Fruit fly (Drosophila melanogaster) whole organism, wandering third instar larva: ENCODE data around the gene CG9801.

Experiments
- Abd-B ChIP-seq: fragments of >200 bp; optimal IDR thresholded peaks from 2 replicates; lab custom pipeline; 2017; ENCODE audit warnings: missing biosample characterization, missing genetic modification characterization
- CG32264 ChIP-seq: fragments of 200-800 bp; sonication (Bioruptor generic); optimal IDR thresholded peaks from 2 replicates; lab custom pipeline; 2016; ENCODE audit warnings: missing biosample characterization, missing genetic modification characterization
- CG9705 ChIP-seq: fragments of 200-800 bp; sonication (Bioruptor generic); optimal IDR thresholded peaks from 2 replicates; lab custom pipeline; 2018; ENCODE audit warnings: missing biosample characterization, mild to moderate bottlenecking, missing genetic modification characterization
- CrebA ChIP-seq: fragments of 200-800 bp; sonication (Bioruptor generic); optimal IDR thresholded peaks from 2 replicates; lab custom pipeline; 2016; ENCODE audit warnings: missing biosample characterization, mild to moderate bottlenecking, missing genetic modification characterization, borderline replicate concordance
- Dfd ChIP-seq: fragments of >200 bp; optimal IDR thresholded peaks from 2 replicates; lab custom pipeline; 2017; ENCODE audit warnings: missing biosample characterization, missing genetic modification characterization
- Dif ChIP-seq: fragments of 200-275, 200-300 bp; sonication (Bioruptor generic); optimal IDR thresholded peaks from 2 replicates; lab custom pipeline; 2018; ENCODE audit warnings: missing biosample characterization, missing genetic modification characterization; ENCODE audit not compliant: partially characterized antibody
- GATAd ChIP-seq: sonication (Bioruptor generic); optimal IDR thresholded peaks from 2 replicates; lab custom pipeline; 2016; ENCODE audit warnings: missing biosample characterization, missing genetic modification characterization
- HLH106 ChIP-seq: fragments of 200-800 bp; optimal IDR thresholded peaks from 3 replicates; lab custom pipeline; 2019; ENCODE audit warnings: missing biosample characterization, mild to moderate bottlenecking, missing genetic modification characterization, moderate library complexity
- Hnf4 ChIP-seq: fragments of 200-800 bp; sonication (Bioruptor generic); optimal IDR thresholded peaks from 2 replicates; lab custom pipeline; 2016; ENCODE audit warnings: missing biosample characterization, mild to moderate bottlenecking, missing genetic modification characterization
- Hr78 ChIP-seq: fragments of >200 bp; optimal IDR thresholded peaks from 2 replicates; lab custom pipeline; 2017; ENCODE audit warnings: missing biosample characterization, missing genetic modification characterization
- Hr83 ChIP-seq: fragments of 200-300 bp; sonication (Bioruptor generic); optimal IDR thresholded peaks from 2 replicates; lab custom pipeline; 2016; ENCODE audit warnings: missing biosample characterization, mild to moderate bottlenecking, missing genetic modification characterization, moderate library complexity; ENCODE audit not compliant: poor library complexity, severe bottlenecking
- Jra ChIP-seq: sonication (Bioruptor generic); optimal IDR thresholded peaks from 2 replicates; lab custom pipeline; 2016; ENCODE audit warnings: missing biosample characterization, missing genetic modification characterization
- Mio ChIP-seq: sonication (Bioruptor generic); optimal IDR thresholded peaks from 2 replicates; lab custom pipeline; 2016; ENCODE audit warnings: missing biosample characterization, missing genetic modification characterization
- Myc ChIP-seq: fragments of >200 bp; optimal IDR thresholded peaks from 2 replicates; lab custom pipeline; 2017
- N ChIP-seq: fragments of >200 bp; optimal IDR thresholded peaks from 2 replicates; lab custom pipeline; 2018; ENCODE audit warnings: missing biosample characterization, missing external identifiers, missing genetic modification characterization
- OdsH ChIP-seq: fragments of 200-800 bp; sonication (Bioruptor generic); optimal IDR thresholded peaks from 2 replicates; lab custom pipeline; 2016; ENCODE audit warnings: missing biosample characterization, mild to moderate bottlenecking, missing genetic modification characterization
- Rel ChIP-seq, 2 experiments: fragments of 200-800 bp; sonication (Bioruptor generic) in 1 of 2; optimal IDR thresholded peaks; 2 replicates in 1 of 2; 3 replicates in 1 of 2; lab custom pipeline; 2016 to 2019; ENCODE audit warnings: mild to moderate bottlenecking in 2 of 2, missing biosample characterization in 2 of 2, missing genetic modification characterization in 2 of 2, moderate library complexity in 1 of 2
- Sp1 ChIP-seq: fragments of 200-800 bp; sonication (Bioruptor generic); optimal IDR thresholded peaks from 3 replicates; lab custom pipeline; 2019; ENCODE audit warnings: missing biosample characterization, mild to moderate bottlenecking, missing genetic modification characterization, moderate library complexity
- Vsx2 ChIP-seq: fragments of 200-300, 225-300 bp; sonication (Bioruptor generic); optimal IDR thresholded peaks from 2 replicates; lab custom pipeline; 2018; ENCODE audit warnings: missing biosample characterization, missing genetic modification characterization; ENCODE audit not compliant: partially characterized antibody
- br ChIP-seq: fragments of 200-800 bp; sonication (Bioruptor generic); optimal IDR thresholded peaks from 2 replicates; lab custom pipeline; 2016; ENCODE audit warnings: missing biosample characterization, missing genetic modification characterization
- brk ChIP-seq: fragments of 200-800 bp; sonication (Bioruptor generic); optimal IDR thresholded peaks from 2 replicates; lab custom pipeline; 2016; ENCODE audit warnings: missing biosample characterization, mild to moderate bottlenecking, missing genetic modification characterization
- dl ChIP-seq, 2 experiments: fragments of 175-275, 200-275 bp in 1 of 2; fragments of 200-275 bp in 1 of 2; sonication (Bioruptor generic); optimal IDR thresholded peaks; lab custom pipeline; 2018; ENCODE audit warnings: mild to moderate bottlenecking in 2 of 2, missing biosample characterization in 2 of 2, missing genetic modification characterization in 2 of 2, moderate library complexity in 2 of 2; ENCODE audit not compliant: partially characterized antibody in 2 of 2, insufficient read depth in 1 of 2
- dmrt93B ChIP-seq: fragments of 200-800 bp; sonication (Bioruptor generic); optimal IDR thresholded peaks from 2 replicates; lab custom pipeline; 2018; ENCODE audit warnings: missing biosample characterization, mild to moderate bottlenecking, missing genetic modification characterization
- dsf ChIP-seq: sonication (Bioruptor generic); optimal IDR thresholded peaks from 2 replicates; lab custom pipeline; 2016; ENCODE audit warnings: missing biosample characterization, missing genetic modification characterization, borderline replicate concordance
- ey ChIP-seq: fragments of 200-800 bp; sonication (Bioruptor generic); optimal IDR thresholded peaks from 2 replicates; lab custom pipeline; 2016; ENCODE audit warnings: missing biosample characterization, missing genetic modification characterization
- foxo ChIP-seq, 2 experiments: fragments of 200-800 bp; sonication (Bioruptor generic); optimal IDR thresholded peaks; 2 replicates in 1 of 2; 3 replicates in 1 of 2; lab custom pipeline; 2016 to 2017; ENCODE audit warnings: missing biosample characterization in 2 of 2, missing genetic modification characterization in 2 of 2
- fru ChIP-seq: fragments of 200-800 bp; sonication (Bioruptor generic); optimal IDR thresholded peaks from 3 replicates; lab custom pipeline; 2016; ENCODE audit warnings: missing biosample characterization, mild to moderate bottlenecking, missing genetic modification characterization
- h ChIP-seq: fragments of 200-800 bp; sonication (Bioruptor generic); optimal IDR thresholded peaks from 3 replicates; lab custom pipeline; 2016; ENCODE audit warnings: missing biosample characterization, mild to moderate bottlenecking, missing genetic modification characterization
- jim ChIP-seq: fragments of 175-275, 200-325 bp; sonication (Bioruptor generic); optimal IDR thresholded peaks from 2 replicates; lab custom pipeline; 2016; ENCODE audit warnings: missing biosample characterization, mild to moderate bottlenecking, missing genetic modification characterization
- lola ChIP-seq: fragments of >200 bp; optimal IDR thresholded peaks from 2 replicates; lab custom pipeline; 2017; ENCODE audit warnings: missing biosample characterization, missing genetic modification characterization
- pan ChIP-seq: fragments of >200 bp; optimal IDR thresholded peaks from 2 replicates; lab custom pipeline; 2017
- psq ChIP-seq: fragments of 200-800 bp; sonication (Bioruptor generic); optimal IDR thresholded peaks from 3 replicates; lab custom pipeline; 2017; ENCODE audit warnings: missing biosample characterization, mild to moderate bottlenecking, missing genetic modification characterization, moderate library complexity
- rgr ChIP-seq: fragments of 200-800 bp; sonication (Bioruptor generic); optimal IDR thresholded peaks from 3 replicates; lab custom pipeline; 2016; ENCODE audit warnings: missing biosample characterization, mild to moderate bottlenecking, missing genetic modification characterization
- sage ChIP-seq: fragments of 200-800 bp; sonication (Bioruptor generic); optimal IDR thresholded peaks from 2 replicates; lab custom pipeline; 2016; ENCODE audit warnings: missing biosample characterization, mild to moderate bottlenecking, missing genetic modification characterization
- sv ChIP-seq: fragments of 200-800 bp; sonication (Bioruptor generic); optimal IDR thresholded peaks from 3 replicates; lab custom pipeline; 2016; ENCODE audit warnings: missing biosample characterization, missing genetic modification characterization
- tai ChIP-seq: sonication (Bioruptor generic); optimal IDR thresholded peaks from 2 replicates; lab custom pipeline; 2016; ENCODE audit warnings: missing biosample characterization, missing genetic modification characterization
- usp ChIP-seq: fragments of >200 bp; optimal IDR thresholded peaks from 2 replicates; lab custom pipeline; 2017; ENCODE audit warnings: missing biosample characterization, missing genetic modification characterization
- woc ChIP-seq: sonication (Bioruptor generic); optimal IDR thresholded peaks from 2 replicates; lab custom pipeline; 2016; ENCODE audit warnings: missing biosample characterization, mild to moderate bottlenecking, missing genetic modification characterization

Gene CG9801

DNA sequence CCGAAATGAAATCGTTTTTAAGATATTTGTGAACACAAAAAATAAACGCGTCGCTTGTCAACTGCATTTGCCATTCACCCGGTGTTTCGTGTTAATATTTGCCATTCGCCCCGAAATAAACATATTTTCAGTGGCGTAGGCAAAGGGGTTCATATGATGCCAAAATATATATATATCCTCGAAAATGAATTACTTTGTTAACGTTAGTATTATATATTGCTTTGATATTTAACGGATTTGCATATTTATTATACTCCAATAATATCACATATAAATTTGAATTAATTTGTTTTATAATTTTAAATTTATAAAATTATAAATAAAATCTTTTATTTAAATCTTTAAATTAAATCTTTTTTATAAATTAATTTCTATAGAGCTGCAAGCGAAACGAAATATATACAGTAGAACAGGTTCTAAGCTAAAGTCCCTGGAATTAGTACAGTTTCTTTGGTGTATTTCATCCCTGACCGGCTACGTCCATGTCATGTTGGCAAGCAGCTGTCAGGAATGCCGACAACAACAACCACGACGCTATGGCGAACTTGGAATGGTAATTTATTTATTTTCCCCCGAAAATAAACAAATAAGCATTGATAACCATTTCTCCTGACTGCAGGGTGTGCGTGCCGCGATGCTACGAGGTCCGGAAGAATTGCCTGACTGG, 15.7 kb downstream of the CG9801 start, which contains the start of the genes M1BP and CG8202:
Gene M1BP (minus strand): TSS at position 102 of the 667 bp plus-strand sequence.
Gene CG8202 (plus strand): TSS at position 495 of the 667 bp plus-strand sequence.
- TF ChIP-seq sv (GFP tag; lab: Kevin White, UChicago) (peak; percentile 44), fru (GFP tag; lab: Kevin White, UChicago) (peak; percentile 75), Hr78 (GFP tag; lab: Kevin White, UChicago) (no peak), Vsx2 (no peak), CG9705 (GFP tag; lab: Kevin White, UChicago) (peak; percentile 78), HLH106 (tag; lab: Kevin White, UChicago) (peak; percentile 91), woc (GFP tag; lab: Kevin White, UChicago) (peak; percentile 63), usp (GFP tag; lab: Kevin White, UChicago) (no peak), Hnf4 (GFP tag; lab: Kevin White, UChicago) (peak; percentile 70), tai (GFP tag; lab: Kevin White, UChicago) (no peak), br (peak; percentile 64), sage (peak; percentile 41), OdsH (peak; percentile 83), Mio (GFP tag; lab: Kevin White, UChicago) (peak; percentile 44), rgr (GFP tag; lab: Kevin White, UChicago) (peak; percentile 86), Hr83 (peak; percentile 58), Rel (GFP tag; optimal IDR thresholded peaks at IDR 0.05; lab: Kevin White, UChicago) (no peak), Rel (tag; optimal IDR thresholded peaks at IDR 0.05; lab: Kevin White, UChicago) (peak; percentile 65), lola (no peak), brk (GFP tag; lab: Kevin White, UChicago) (no peak), N (GFP tag; lab: Kevin White, UChicago) (no peak), h (peak; percentile 74), Dfd (no peak), dsf (GFP tag; lab: Kevin White, UChicago) (peak; percentile 35), Dif (GFP tag; lab: Kevin White, UChicago) (no peak), dmrt93B (GFP tag; lab: Kevin White, UChicago) (peak; percentile 87), Jra (GFP tag; lab: Kevin White, UChicago) (peak; percentile 44), foxo (GFP tag; optimal IDR thresholded peaks at IDR 0.05; lab: Kevin White, UChicago) (peak in 1 of 2 experiments; percentile 89), CG32264 (GFP tag; lab: Kevin White, UChicago) (no peak), ey (GFP tag; lab: Kevin White, UChicago) (peak; percentile 59), pan (no peak), dl (GFP tag; optimal IDR thresholded peaks at IDR 0.05; lab: Kevin White, UChicago; ENCODE audit: insufficient read depth in 1 of 2, partially characterized antibody in 2 of 2) (no peak), jim (peak; percentile 32), psq (peak; percentile 88), Myc (lab: Kevin White, UChicago) (peak; percentile 42), GATAd (no peak), Abd-B (no peak), Sp1 (GFP tag; lab: Kevin White, UChicago) (peak; percentile 92), CrebA (no peak)

DNA sequence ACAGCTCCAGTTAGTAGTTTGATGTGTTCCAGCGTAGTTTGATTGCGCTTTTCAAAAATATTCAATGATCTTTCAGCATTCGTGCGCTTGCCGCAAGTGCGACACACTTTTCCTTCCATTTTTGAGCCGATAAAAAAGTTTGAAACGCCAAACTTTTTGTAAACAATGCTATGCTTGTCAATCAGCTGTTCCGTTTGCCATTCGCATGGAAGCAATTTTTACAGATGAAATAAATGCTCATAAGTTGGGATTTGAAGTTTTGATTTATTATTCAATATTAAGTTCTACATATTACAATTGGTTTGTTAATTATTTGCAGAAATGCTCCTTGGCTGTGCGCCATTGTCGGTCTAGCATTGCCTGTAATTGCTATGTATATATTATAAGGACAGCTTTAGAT, 17.9 kb downstream of the CG9801 start, which contains the start of gene ranshi:
Gene ranshi (minus strand): TSS at position 152 of the 400 bp plus-strand sequence.
- no peak for TF ChIP-seq Vsx2
- TF ChIP-seq OdsH = no peak
- no peak for TF ChIP-seq ey (GFP tag; lab: Kevin White, UChicago)
- TF ChIP-seq foxo (GFP tag; optimal IDR thresholded peaks at IDR 0.05; lab: Kevin White, UChicago) = no peak
- TF ChIP-seq HLH106 (tag; lab: Kevin White, UChicago) = no peak
- TF ChIP-seq Dfd = no peak
- no peak for TF ChIP-seq Hr78 (GFP tag; lab: Kevin White, UChicago)
- TF ChIP-seq Jra (GFP tag; lab: Kevin White, UChicago) = no peak
